Worm (Caenorhabditis elegans): ENCODE measurements around the gene ule-2.
A peak's percentile ranks its signal among the peaks of the same experiment; 100 is the strongest.

The ule-2 gene

DNA sequence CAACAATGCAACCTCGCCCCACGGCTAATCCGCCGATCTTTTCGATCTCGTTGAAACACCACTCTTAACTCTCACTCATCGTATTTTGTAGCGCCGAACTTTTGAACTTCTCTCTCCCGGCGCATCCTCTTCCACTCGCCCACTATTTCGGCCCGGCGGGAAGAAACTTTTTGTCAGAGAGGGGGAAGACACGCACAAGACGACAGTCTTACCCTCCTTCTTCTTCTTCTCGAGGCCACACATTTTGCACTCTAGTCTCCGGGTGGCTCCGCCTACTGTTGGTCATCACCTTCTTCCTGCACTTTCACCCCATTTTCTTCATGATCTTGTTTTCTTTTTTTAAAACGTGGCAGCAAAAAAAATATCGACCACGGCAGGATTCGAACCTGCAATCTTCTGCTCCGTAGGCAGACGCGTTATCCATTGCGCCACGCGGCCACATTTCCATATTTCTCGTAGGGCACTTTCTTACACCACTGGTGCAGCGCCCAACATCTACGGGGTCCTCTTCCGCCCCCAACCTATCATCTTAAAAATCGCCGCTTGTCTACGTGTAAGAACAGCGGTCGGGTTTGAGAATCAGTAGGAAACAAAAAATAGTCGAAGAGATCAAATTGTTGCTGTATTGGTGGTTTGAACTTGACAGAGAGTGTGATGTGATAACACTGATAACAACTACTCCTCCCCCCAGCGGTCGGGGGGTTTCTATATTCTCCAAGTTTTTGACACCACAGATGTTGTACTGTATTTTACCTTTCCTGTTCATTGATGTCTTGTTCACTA lies 23.8 kb upstream of the ule-2 start (continued):
- peak; percentile 74 for TF ChIP-seq dox-1 (GFP tag; IDR thresholded peaks at IDR 0.05)
- TF ChIP-seq him-1 (tag; optimal IDR thresholded peaks at IDR 0.05) = peak; percentile 43
- TF ChIP-seq lin-40 (tag; optimal IDR thresholded peaks at IDR 0.05) = peak; percentile 45
- TF ChIP-seq somi-1 (GFP tag; optimal IDR thresholded peaks at IDR 0.05) = peak; percentile 13
- peak; percentile 17 for TF ChIP-seq ccch-3 (GFP tag; optimal IDR thresholded peaks at IDR 0.05)
- TF ChIP-seq ztf-25 (GFP tag; IDR thresholded peaks at IDR 0.05) = no peak
- TF ChIP-seq ZK185.1 (tag; optimal IDR thresholded peaks at IDR 0.05; ENCODE audit: poor library complexity, severe bottlenecking) = no peak
- TF ChIP-seq ztf-6 (GFP tag; IDR thresholded peaks at IDR 0.05) = no peak
- no peak for TF ChIP-seq bed-1 (GFP tag; IDR thresholded peaks at IDR 0.05)
- TF ChIP-seq efl-1 (GFP tag; optimal IDR thresholded peaks at IDR 0.05) = no peak
- no peak for TF ChIP-seq unc-130 (GFP tag; optimal IDR thresholded peaks at IDR 0.05)
- no peak for TF ChIP-seq lag-1 (GFP tag; IDR thresholded peaks at IDR 0.05)
- TF ChIP-seq T26A5.8 (tag; optimal IDR thresholded peaks at IDR 0.05) = peak; percentile 5
- no peak for TF ChIP-seq dpff-1 (tag; optimal IDR thresholded peaks at IDR 0.05)
- TF ChIP-seq ztf-26 (tag; optimal IDR thresholded peaks at IDR 0.05) = peak; percentile 50
- no peak for TF ChIP-seq mes-4 (tag; optimal IDR thresholded peaks at IDR 0.05)
- peak; percentile 54 for TF ChIP-seq nhr-80 (tag; optimal IDR thresholded peaks at IDR 0.05)
- TF ChIP-seq snpc-1.3 (tag; optimal IDR thresholded peaks at IDR 0.05; ENCODE audit: insufficient read depth) = peak; percentile 52
- 0 out of 2 replicates have a peak, but pooled peaks have one; percentile 19 for TF ChIP-seq cebp-2 (GFP tag; IDR thresholded peaks at IDR 0.05)
- peak; percentile 26 for TF ChIP-seq madf-8 (GFP tag; conservative IDR thresholded peaks at IDR 0.05)
- peak; percentile 52 for TF ChIP-seq rpc-1 (optimal IDR thresholded peaks at IDR 0.05)
- TF ChIP-seq rpc-1 (tag; optimal IDR thresholded peaks at IDR 0.05) = peak; percentile 76
- no peak for TF ChIP-seq dpl-1 (GFP tag; optimal IDR thresholded peaks at IDR 0.05)
- no peak for TF ChIP-seq egl-18 (GFP tag; IDR thresholded peaks at IDR 0.05)
- peak; percentile 53 for TF ChIP-seq attf-5 (GFP tag; optimal IDR thresholded peaks at IDR 0.05)
- no peak for TF ChIP-seq akir-1 (GFP tag; optimal IDR thresholded peaks at IDR 0.05)
- TF ChIP-seq F57C9.4 (tag; optimal IDR thresholded peaks at IDR 0.05) = no peak
- no peak for TF ChIP-seq B0019.2 (GFP tag; conservative IDR thresholded peaks at IDR 0.05)
- TF ChIP-seq zim-3 (tag; optimal IDR thresholded peaks at IDR 0.05) = peak; percentile 39
- peak; percentile 71 for TF ChIP-seq B0261.1 (tag; optimal IDR thresholded peaks at IDR 0.05)
- TF ChIP-seq hlh-12 (tag; optimal IDR thresholded peaks at IDR 0.05) = no peak
- TF ChIP-seq lin-35 (GFP tag; optimal IDR thresholded peaks at IDR 0.05) = no peak
- peak; percentile 26; the same call in 1 of the 2 replicates for TF ChIP-seq egrh-3 (GFP tag; IDR thresholded peaks at IDR 0.05)
- no peak for TF ChIP-seq aptf-3 (GFP tag; IDR thresholded peaks at IDR 0.05)

DNA sequence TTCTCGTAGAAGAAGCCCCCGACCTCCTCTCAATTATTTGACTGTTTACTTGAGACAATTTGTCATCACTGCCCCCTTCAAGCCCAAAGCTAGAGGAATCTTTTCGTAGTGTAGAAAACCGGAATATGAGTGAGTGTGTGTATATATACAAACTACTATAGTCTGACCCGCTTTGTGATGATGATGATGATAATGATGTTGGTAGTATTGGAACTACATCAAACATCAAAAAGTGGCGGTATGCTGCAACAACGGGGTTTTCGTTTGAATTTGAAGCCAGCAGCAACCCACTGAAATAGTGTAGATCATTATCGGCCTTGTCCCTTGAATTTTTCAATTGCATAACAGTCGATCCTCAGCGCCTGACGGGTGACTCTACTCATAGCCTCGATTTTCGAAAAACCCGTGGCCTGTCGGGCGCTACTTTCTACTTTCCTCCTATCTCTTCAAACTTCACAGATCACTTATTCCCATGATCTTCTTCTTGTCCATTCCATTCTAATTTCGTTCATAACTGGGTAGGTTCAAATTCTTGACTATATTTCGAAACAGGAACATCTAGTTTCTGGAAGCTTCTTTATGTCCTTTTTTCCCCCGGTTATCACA lies 22.9 kb upstream of the ule-2 start:
- TF ChIP-seq rpc-1 (optimal IDR thresholded peaks at IDR 0.05) (no peak), rpc-1 (tag; optimal IDR thresholded peaks at IDR 0.05) (no peak), C06A6.2 (GFP tag; conservative IDR thresholded peaks at IDR 0.05) (no peak), pha-4 (tag; optimal IDR thresholded peaks at IDR 0.05) (no peak), cebp-2 (GFP tag; IDR thresholded peaks at IDR 0.05) (0 out of 2 replicates have a peak, but pooled peaks have one; percentile 56), lin-40 (tag; optimal IDR thresholded peaks at IDR 0.05) (no peak), B0035.1 (tag; optimal IDR thresholded peaks at IDR 0.05) (no peak), lin-26 (GFP tag; IDR thresholded peaks at IDR 0.05) (peak; percentile 58; the same call in 1 of the 2 replicates), ceh-27 (GFP tag; optimal IDR thresholded peaks at IDR 0.05) (no peak), lsy-27 (tag; optimal IDR thresholded peaks at IDR 0.05; ENCODE audit: borderline replicate concordance, insufficient read depth) (no peak), snpc-4 (GFP tag; optimal IDR thresholded peaks at IDR 0.05) (no peak), snpc-4 (tag; optimal IDR thresholded peaks at IDR 0.05) (peak; percentile 59 to 86 (median 82)), snpc-1.1 (tag; optimal IDR thresholded peaks at IDR 0.05; ENCODE audit: insufficient read depth) (no peak), dpl-1 (GFP tag; optimal IDR thresholded peaks at IDR 0.05) (no peak), nhr-179 (tag; optimal IDR thresholded peaks at IDR 0.05) (no peak), Y53G8AR.9 (GFP tag; conservative IDR thresholded peaks at IDR 0.05) (no peak), ztf-28 (GFP tag; IDR thresholded peaks at IDR 0.05) (no peak), mcd-1 (GFP tag; IDR thresholded peaks at IDR 0.05) (no peak), nhr-80 (tag; optimal IDR thresholded peaks at IDR 0.05) (no peak), B0019.2 (GFP tag; conservative IDR thresholded peaks at IDR 0.05) (no peak)

Data from whole organism, young adult.